Worm (Caenorhabditis elegans) whole organism, L4/young adult: ENCODE measurements around the gene K06H6.5.

Experiments used
- W03F9.2 ChIP-seq: fragments of 150-350 bp; optimal IDR thresholded peaks from 2 replicates; lab custom pipeline; 2014; ENCODE audit warnings: missing biosample characterization, missing genetic modification characterization
- him-1 ChIP-seq: sonication (generic microtip); optimal IDR thresholded peaks from 2 replicates; lab custom pipeline; 2016; ENCODE audit warnings: missing genotype, missing genetic modification reagents, missing genetic modification characterization, missing compliant biosample characterization

DNA sequence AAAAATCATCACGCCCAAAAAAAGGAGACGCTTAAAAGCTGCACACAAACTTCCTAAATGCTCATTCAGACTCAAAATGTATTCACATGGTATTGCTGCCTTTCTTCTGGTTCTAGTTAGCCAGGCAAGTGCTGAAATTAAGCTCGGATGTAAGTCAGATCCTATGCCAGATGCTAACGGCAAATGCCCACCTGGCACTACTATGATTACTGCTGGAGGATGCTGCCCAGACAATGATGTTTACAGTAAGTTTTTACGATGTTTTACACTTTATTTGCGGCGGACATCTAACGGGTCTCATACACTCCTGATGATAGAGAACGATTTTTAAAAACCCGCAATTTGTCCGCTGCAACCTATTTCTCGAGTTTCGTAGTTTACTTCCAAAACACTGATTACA, 39.6 kb upstream of the K06H6.5 start, which contains the start of gene C14C6.5:
- TF ChIP-seq W03F9.2 (tag; lab: Kevin White, UChicago) (no peak), him-1 (tag; lab: Kevin White, UChicago) (no peak)
